Worm (Caenorhabditis elegans): ENCODE data around the gene Y54G11A.3.

DNA sequence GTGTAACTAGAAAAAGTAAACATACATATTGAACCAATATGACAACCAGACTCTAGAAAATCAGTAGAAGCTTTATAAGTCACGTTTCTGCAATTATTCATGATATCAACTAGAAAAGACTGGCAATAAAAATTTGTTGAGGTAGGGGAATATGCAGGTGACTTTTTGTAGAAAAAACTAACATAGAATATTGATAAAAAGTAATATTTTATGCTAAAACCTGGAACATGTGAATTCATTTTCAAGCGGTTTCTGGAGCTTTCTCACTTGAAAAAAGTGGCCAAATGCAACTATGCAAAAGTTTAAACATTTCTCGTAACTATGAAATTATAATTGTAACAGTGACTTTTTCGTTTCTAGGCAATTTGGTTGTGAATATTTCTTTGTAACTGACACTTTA, 12.5 kb downstream of the Y54G11A.3 start, which contains the start of gene srh-42:
- no peak for TF ChIP-seq flt-1 (GFP tag; IDR thresholded peaks at IDR 0.05)
- TF ChIP-seq ref-1 (GFP tag; conservative IDR thresholded peaks at IDR 0.05) = no peak
- TF ChIP-seq ztf-23 (GFP tag; IDR thresholded peaks at IDR 0.05) = no peak
- no peak for TF ChIP-seq klf-2 (GFP tag; conservative IDR thresholded peaks at IDR 0.05)
- no peak for TF ChIP-seq cog-1 (tag; optimal IDR thresholded peaks at IDR 0.05)
- no peak for TF ChIP-seq ztf-29 (GFP tag; IDR thresholded peaks at IDR 0.05)
- no peak for TF ChIP-seq med-1 (GFP tag; optimal IDR thresholded peaks at IDR 0.05; ENCODE audit: insufficient read depth)
